Fruit fly (Drosophila melanogaster) whole organism, pupa: Measurements from ENCODE around the gene Skadu.

Experiments used
- CG10348 ChIP-seq: fragments of 200-800 bp; sonication (Bioruptor generic); IDR thresholded peaks from 2 replicates; pipeline ENCODE4 v1.3.6; 2022; ENCODE audit warnings: missing biosample characterization, missing genetic modification characterization
- CG8159 ChIP-seq: fragments of 200-800 bp; sonication (Bioruptor generic); optimal IDR thresholded peaks from 3 replicates; lab custom pipeline; 2018; ENCODE audit warnings: missing biosample characterization, mild to moderate bottlenecking, missing genetic modification characterization, moderate library complexity
- CG9948 ChIP-seq: fragments of 200-800 bp; sonication (Bioruptor generic); optimal IDR thresholded peaks from 2 replicates; lab custom pipeline; 2018; ENCODE audit warnings: missing biosample characterization, mild to moderate bottlenecking, missing genetic modification characterization, moderate library complexity
- EcR ChIP-seq: fragments of 200-800 bp; sonication (Bioruptor generic); optimal IDR thresholded peaks from 3 replicates; lab custom pipeline; 2019; ENCODE audit warnings: missing biosample characterization, missing genetic modification characterization, mild to moderate bottlenecking, moderate library complexity, missing genetic modification reagents
- Ets98B ChIP-seq: fragments of 200-800 bp; sonication (Bioruptor generic); IDR thresholded peaks from 2 replicates; pipeline ENCODE4 v1.3.6; 2022; ENCODE audit warnings: missing biosample characterization, missing genetic modification characterization
- gl ChIP-seq: fragments of 200-800 bp; sonication (Bioruptor generic); optimal IDR thresholded peaks from 2 replicates; lab custom pipeline; 2018; ENCODE audit warnings: missing biosample characterization, mild to moderate bottlenecking, missing genetic modification characterization

- TF ChIP-seq gl (tag; lab: Kevin White, UChicago) (no peak), CG8159 (tag; lab: Kevin White, UChicago) (no peak), CG9948 (tag; lab: Kevin White, UChicago) (no peak), EcR (no peak), Ets98B (GFP tag; lab: Robert Waterston, UW) (no peak), CG10348 (no peak)
Observed at dm6 chr2L:15552480-15552879, 5.2 kb downstream of the Skadu start, which contains the start of gene kek3.
